Worm (Caenorhabditis elegans) whole organism, L1 larva: ENCODE measurements around the gene ZK185.2.

ENCODE experiments used
- C04F5.9 ChIP-seq: sonication (generic microtip); optimal IDR thresholded peaks from 2 replicates; lab custom pipeline; 2016; ENCODE audit warnings: missing genetic modification characterization, missing compliant biosample characterization
- C34B4.2 ChIP-seq: sonication (generic microtip); optimal IDR thresholded peaks from 2 replicates; lab custom pipeline; 2017; ENCODE audit warnings: mild to moderate bottlenecking, missing genetic modification characterization, missing compliant biosample characterization
- F16B12.6 ChIP-seq: fragments of 150-350 bp; optimal IDR thresholded peaks from 2 replicates; lab custom pipeline; 2014; ENCODE audit warnings: missing biosample characterization, missing genetic modification characterization
- Y116A8C.19 ChIP-seq: sonication (generic microtip); optimal IDR thresholded peaks from 2 replicates; lab custom pipeline; 2016; ENCODE audit warnings: missing compliant biosample characterization, missing genetic modification characterization, borderline replicate concordance
- aha-1 ChIP-seq: fragments of 150-350 bp; optimal IDR thresholded peaks from 2 replicates; lab custom pipeline; 2014; ENCODE audit warnings: missing biosample characterization, missing genetic modification characterization
- alr-1 ChIP-seq: fragments of 200-800 bp; sonication (Bioruptor generic); optimal IDR thresholded peaks from 2 replicates; lab custom pipeline; 2018; ENCODE audit warnings: borderline replicate concordance, mild to moderate bottlenecking, missing genetic modification characterization, missing compliant biosample characterization
- ama-1 ChIP-seq: fragments of 150-350 bp; optimal IDR thresholded peaks from 2 replicates; lab custom pipeline; 2014
- blmp-1 ChIP-seq: fragments of 150-350 bp; optimal IDR thresholded peaks from 2 replicates; lab custom pipeline; 2014; ENCODE audit warnings: missing biosample characterization, missing genetic modification characterization
- ceh-8 ChIP-seq: fragments of 200-800 bp; sonication (Bioruptor generic); optimal IDR thresholded peaks from 2 replicates; lab custom pipeline; 2018; ENCODE audit warnings: mild to moderate bottlenecking, missing genetic modification characterization, moderate library complexity, missing compliant biosample characterization
- ceh-88 ChIP-seq: fragments of 200-800 bp; sonication (Bioruptor generic); IDR thresholded peaks from 2 replicates; pipeline ENCODE4 v1.3.6; 2022; ENCODE audit warnings: missing genetic modification characterization, missing compliant biosample characterization
- ceh-90 ChIP-seq: sonication (generic microtip); optimal IDR thresholded peaks from 2 replicates; lab custom pipeline; 2016; ENCODE audit warnings: missing genetic modification characterization, missing compliant biosample characterization
- ces-1 ChIP-seq: fragments of 150-350 bp; optimal IDR thresholded peaks from 2 replicates; lab custom pipeline; 2014; ENCODE audit warnings: missing biosample characterization, missing genetic modification reagents, missing genetic modification characterization
- dpl-1 ChIP-seq, 3 experiments: fragments of 150-350 bp in 2 of 3; sonication (generic microtip) in 1 of 3; optimal IDR thresholded peaks; 2 replicates each; lab custom pipeline; 2014 to 2017; ENCODE audit warnings: missing biosample characterization in 3 of 3, missing genetic modification characterization in 3 of 3, missing genetic modification reagents in 3 of 3
- dsc-1 ChIP-seq: sonication (generic microtip); optimal IDR thresholded peaks from 2 replicates; lab custom pipeline; 2016; ENCODE audit warnings: mild to moderate bottlenecking, missing genetic modification characterization, missing compliant biosample characterization
- efl-1 ChIP-seq, 4 experiments: fragments of 150-350 bp; optimal IDR thresholded peaks in 3 of 4; peaks in 1 of 4; 1 replicate in 1 of 4; 2 replicates in 3 of 4; lab custom pipeline; 2014; ENCODE audit warnings: missing biosample characterization in 2 of 4, missing genetic modification characterization in 2 of 4, missing genetic modification reagents in 2 of 4
- egl-13 ChIP-seq: sonication (generic microtip); optimal IDR thresholded peaks from 2 replicates; lab custom pipeline; 2016; ENCODE audit warnings: missing genotype, missing genetic modification reagents, missing genetic modification characterization, missing compliant biosample characterization
- elt-2 ChIP-seq: sonication (generic microtip); optimal IDR thresholded peaks from 2 replicates; lab custom pipeline; 2016; ENCODE audit warnings: missing genetic modification characterization, mild to moderate bottlenecking, inconsistent platforms, missing compliant biosample characterization, missing genetic modification reagents
- elt-3 ChIP-seq, 6 experiments: fragments of 150-350 bp in 1 of 6; sonication (generic microtip); optimal IDR thresholded peaks; 2 replicates each; lab custom pipeline; 2017 to 2018; ENCODE audit warnings: missing biosample characterization in 6 of 6, missing genetic modification characterization in 6 of 6, inconsistent platforms in 1 of 6
- ets-5 ChIP-seq: fragments of 200-800 bp; sonication (Bioruptor generic); IDR thresholded peaks from 2 replicates; pipeline ENCODE4 v1.3.6; 2022; ENCODE audit warnings: missing genetic modification characterization, missing compliant biosample characterization
- fkh-4 ChIP-seq: sonication (generic microtip); optimal IDR thresholded peaks from 2 replicates; lab custom pipeline; 2016; ENCODE audit warnings: missing compliant biosample characterization, missing genetic modification characterization, borderline replicate concordance
- grh-1 ChIP-seq: fragments of 200-800 bp; sonication (Bioruptor generic); IDR thresholded peaks from 2 replicates; pipeline ENCODE4 v1.3.6; 2022; ENCODE audit warnings: missing genetic modification reagents, missing genetic modification characterization, missing compliant biosample characterization
- hlh-17 ChIP-seq: fragments of 200-800 bp; sonication (Bioruptor generic); optimal IDR thresholded peaks from 2 replicates; lab custom pipeline; 2018; ENCODE audit warnings: missing genetic modification characterization, mild to moderate bottlenecking, missing compliant biosample characterization, moderate library complexity, borderline replicate concordance
- lin-13 ChIP-seq: fragments of 150-350 bp; optimal IDR thresholded peaks from 2 replicates; lab custom pipeline; 2014; ENCODE audit warnings: missing biosample characterization, missing genetic modification reagents, missing genetic modification characterization
- lin-14 ChIP-seq: fragments of 200-800 bp; sonication (Bioruptor generic); optimal IDR thresholded peaks from 2 replicates; lab custom pipeline; 2018; ENCODE audit warnings: mild to moderate bottlenecking, missing genetic modification characterization, moderate library complexity, missing compliant biosample characterization
- lin-35 ChIP-seq, 2 experiments: fragments of 150-350 bp; optimal IDR thresholded peaks; 2 replicates each; lab custom pipeline; 2014; ENCODE audit warnings: missing biosample characterization in 2 of 2, missing genetic modification characterization in 2 of 2, missing genetic modification reagents in 2 of 2
- lir-3 ChIP-seq: sonication (generic microtip); optimal IDR thresholded peaks from 2 replicates; lab custom pipeline; 2016; ENCODE audit warnings: mild to moderate bottlenecking, missing genetic modification characterization, moderate library complexity, missing compliant biosample characterization; ENCODE audit not compliant: poor library complexity
- lsy-2 ChIP-seq, 2 experiments: fragments of 150-350 bp; optimal IDR thresholded peaks; 2 replicates each; lab custom pipeline; 2014; ENCODE audit warnings: missing biosample characterization in 2 of 2, missing genetic modification characterization in 2 of 2
- mab-9 ChIP-seq: fragments of 200-800 bp; sonication (Bioruptor generic); IDR thresholded peaks from 2 replicates; pipeline ENCODE4 v1.3.6; 2022; ENCODE audit warnings: missing genetic modification reagents, missing genetic modification characterization, missing compliant biosample characterization
- nhr-11 ChIP-seq: fragments of 150-350 bp; optimal IDR thresholded peaks from 2 replicates; lab custom pipeline; 2014; ENCODE audit warnings: missing biosample characterization, missing genetic modification characterization
- nhr-12 ChIP-seq: sonication (generic microtip); optimal IDR thresholded peaks from 2 replicates; lab custom pipeline; 2017; ENCODE audit warnings: missing biosample characterization, missing genetic modification characterization
- nhr-19 ChIP-seq: fragments of 200-800 bp; sonication (Bioruptor generic); conservative IDR thresholded peaks from 2 replicates; pipeline ENCODE4 v1.3.6; 2022; ENCODE audit warnings: missing genetic modification characterization, missing compliant biosample characterization
- nhr-20 ChIP-seq: sonication (generic microtip); optimal IDR thresholded peaks from 2 replicates; lab custom pipeline; 2016; ENCODE audit warnings: mild to moderate bottlenecking, missing genetic modification characterization, missing compliant biosample characterization
- nhr-237 ChIP-seq: fragments of 150-350 bp; optimal IDR thresholded peaks from 2 replicates; lab custom pipeline; 2014; ENCODE audit warnings: missing biosample characterization, missing genetic modification characterization
- nhr-47 ChIP-seq: sonication (generic microtip); optimal IDR thresholded peaks from 2 replicates; lab custom pipeline; 2016; ENCODE audit warnings: mild to moderate bottlenecking, missing genetic modification characterization, moderate library complexity, missing compliant biosample characterization
- nhr-76 ChIP-seq: sonication (generic microtip); optimal IDR thresholded peaks from 2 replicates; lab custom pipeline; 2017; ENCODE audit warnings: missing biosample characterization, missing genetic modification characterization
- nhr-85 ChIP-seq: sonication (generic microtip); peaks from one replicate; lab custom pipeline; 2016; ENCODE audit warnings: missing genetic modification characterization, inconsistent platforms, missing compliant biosample characterization
- pag-3 ChIP-seq: sonication (generic microtip); optimal IDR thresholded peaks from 2 replicates; lab custom pipeline; 2017; ENCODE audit warnings: missing genetic modification characterization, mild to moderate bottlenecking, missing compliant biosample characterization, antibody characterized with exemption, borderline replicate concordance; ENCODE audit not compliant: insufficient read depth
- pqm-1 ChIP-seq: sonication (generic microtip); optimal IDR thresholded peaks from 3 replicates; lab custom pipeline; 2017; ENCODE audit warnings: missing biosample characterization, missing genetic modification characterization
- skn-1 ChIP-seq: fragments of 150-350 bp; optimal IDR thresholded peaks from 2 replicates; lab custom pipeline; 2014; ENCODE audit warnings: missing biosample characterization, missing genetic modification characterization
- snu-23 ChIP-seq: sonication (generic microtip); optimal IDR thresholded peaks from 2 replicates; lab custom pipeline; 2016; ENCODE audit warnings: missing genetic modification characterization, missing compliant biosample characterization
- sup-37 ChIP-seq: fragments of 200-800 bp; sonication (Bioruptor generic); optimal IDR thresholded peaks from 2 replicates; lab custom pipeline; 2018; ENCODE audit warnings: mild to moderate bottlenecking, missing genetic modification characterization, missing compliant biosample characterization
- swsn-7 ChIP-seq: sonication (generic microtip); optimal IDR thresholded peaks from 2 replicates; lab custom pipeline; 2016; ENCODE audit warnings: missing genetic modification characterization, missing compliant biosample characterization
- tlp-1 ChIP-seq: fragments of 150-350 bp; optimal IDR thresholded peaks from 2 replicates; lab custom pipeline; 2014; ENCODE audit warnings: missing biosample characterization, missing genetic modification characterization
- unc-130 ChIP-seq: fragments of 150-350 bp; optimal IDR thresholded peaks from 2 replicates; lab custom pipeline; 2017; ENCODE audit warnings: missing biosample characterization, missing genetic modification characterization, inconsistent platforms
- unc-30 ChIP-seq: sonication (generic microtip); optimal IDR thresholded peaks from 2 replicates; lab custom pipeline; 2017; ENCODE audit warnings: missing biosample characterization, missing genetic modification characterization
- zag-1 ChIP-seq: fragments of 150-350 bp; optimal IDR thresholded peaks from 2 replicates; lab custom pipeline; 2014; ENCODE audit warnings: missing biosample characterization, missing genetic modification characterization
- zip-4 ChIP-seq: fragments of 200-800 bp; sonication (Bioruptor generic); optimal IDR thresholded peaks from 2 replicates; lab custom pipeline; 2018; ENCODE audit warnings: mild to moderate bottlenecking, missing genetic modification characterization, moderate library complexity, missing compliant biosample characterization
- ztf-4 ChIP-seq: fragments of 150-350 bp; optimal IDR thresholded peaks from 2 replicates; lab custom pipeline; 2014; ENCODE audit warnings: missing biosample characterization, missing genetic modification characterization

ZK185.2 gene

DNA sequence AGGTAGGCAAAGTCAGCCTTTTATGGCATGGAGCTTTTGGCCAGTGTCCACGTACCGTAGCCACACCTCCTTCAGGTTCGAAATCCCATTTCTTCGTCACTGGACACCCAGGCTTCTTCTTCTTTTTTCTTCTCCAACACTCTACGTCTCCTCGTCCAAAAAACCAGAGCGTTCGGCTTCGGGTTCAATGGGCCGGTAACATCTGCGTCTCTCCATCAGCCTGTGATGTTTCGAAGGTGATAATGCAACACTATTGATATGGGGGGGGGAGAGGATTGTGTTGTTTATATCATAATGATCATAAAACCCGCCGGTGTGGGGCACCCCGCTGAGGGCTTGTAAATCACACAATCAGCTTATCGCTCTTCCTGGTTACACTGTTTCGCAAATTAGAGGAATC lies 11.4 kb upstream of the ZK185.2 start, which contains the start of gene ZK180.6 (continued):
- TF ChIP-seq ama-1 (lab: Kevin White, UChicago) = no peak
- TF ChIP-seq dpl-1 (GFP tag; optimal IDR thresholded peaks at IDR 0.05; lab: Kevin White, UChicago) = no peak

DNA sequence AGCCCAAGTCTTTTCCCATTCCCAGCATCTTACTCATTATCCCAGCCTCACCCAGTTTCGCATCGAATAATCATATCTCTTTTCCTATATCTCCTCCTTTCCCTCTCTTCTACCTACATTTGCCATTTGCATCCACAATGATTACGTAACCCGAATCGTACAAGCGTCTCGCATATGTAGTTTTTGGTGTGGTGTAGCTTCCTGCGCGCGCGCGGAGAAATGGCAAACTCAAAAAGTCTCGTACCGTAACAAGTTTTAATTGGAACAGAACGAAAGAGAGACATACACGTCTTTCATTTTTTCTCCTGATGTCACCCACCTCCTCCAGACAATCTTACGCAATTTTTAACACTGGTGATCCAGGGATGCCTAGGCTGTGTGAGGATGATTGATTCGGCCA lies 10.3 kb upstream of the ZK185.2 start:
- TF ChIP-seq blmp-1 (tag; lab: Kevin White, UChicago) = peak; percentile 59
- no peak for TF ChIP-seq nhr-85 (tag; lab: Kevin White, UChicago)

DNA sequence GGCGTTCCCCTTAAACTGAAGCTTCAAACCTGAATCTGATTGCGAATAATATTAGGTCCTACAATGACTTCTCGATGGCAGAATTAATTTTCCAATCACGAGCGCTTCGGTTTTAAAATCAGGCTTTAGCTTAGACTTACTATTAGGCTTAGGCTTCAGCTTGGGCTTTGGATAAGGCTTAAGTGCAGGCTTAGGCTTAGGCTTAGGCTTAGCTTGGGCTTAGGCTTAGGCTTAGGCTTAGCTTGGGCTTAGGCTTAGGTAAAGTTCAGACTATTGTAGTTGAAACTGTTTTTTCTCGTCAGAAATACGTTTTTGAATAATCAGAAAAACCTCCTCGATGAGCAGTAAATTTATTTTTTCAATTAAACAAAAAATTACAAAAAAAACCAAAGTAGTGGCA lies 9.6 kb upstream of the ZK185.2 start:
- TF ChIP-seq lin-13 (GFP tag; lab: Kevin White, UChicago) (no peak), zip-4 (no peak), fkh-4 (tag; lab: Kevin White, UChicago) (no peak), ceh-90 (no peak), lin-14 (GFP tag; lab: Kevin White, UChicago) (no peak), elt-3 (tag; optimal IDR thresholded peaks at IDR 0.05; lab: Kevin White, UChicago) (no peak), ztf-4 (no peak), pag-3 (no peak), egl-13 (no peak), nhr-19 (GFP tag; lab: Robert Waterston, UW) (no peak), lsy-2 (tag; optimal IDR thresholded peaks at IDR 0.05; lab: Kevin White, UChicago) (no peak), skn-1 (tag; lab: Kevin White, UChicago) (no peak), lir-3 (tag; lab: Kevin White, UChicago) (no peak), zag-1 (tag; lab: Kevin White, UChicago) (no peak), mab-9 (no peak)

DNA sequence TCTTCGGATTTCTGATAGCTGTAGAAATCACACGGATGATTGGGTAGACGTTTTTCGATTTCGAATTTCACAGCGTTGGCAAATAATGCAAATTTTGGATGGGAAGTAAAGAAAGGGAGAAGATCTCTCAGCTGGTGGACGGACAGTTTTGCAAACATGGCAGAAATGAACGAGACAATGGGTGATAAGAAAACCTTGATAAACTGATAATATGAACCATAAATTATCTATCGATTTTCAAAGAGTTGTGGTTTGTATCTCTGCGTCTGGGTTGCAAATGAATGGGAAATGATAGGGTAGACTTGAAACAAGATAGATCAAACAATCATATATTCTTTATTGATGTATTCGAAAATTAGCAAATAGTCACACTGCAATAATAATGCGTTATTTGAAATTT lies 6.2 kb upstream of the ZK185.2 start, which contains the start of gene ZK185.3:
Gene ZK185.3 (minus strand): TSS at position 263 of the 400 bp plus-strand sequence.
- TF ChIP-seq zip-4 (no peak), Y116A8C.19 (tag; lab: Kevin White, UChicago) (no peak), efl-1 (optimal IDR thresholded peaks at IDR 0.05; lab: Kevin White, UChicago) (no peak), efl-1 (GFP tag; optimal IDR thresholded peaks at IDR 0.05 in 1 of 2; lab: Kevin White, UChicago) (peak in 1 of 2 experiments; percentile 83), F16B12.6 (tag; lab: Kevin White, UChicago) (no peak), pqm-1 (tag; lab: Kevin White, UChicago) (peak; percentile 97), elt-2 (tag; lab: Kevin White, UChicago) (peak; percentile 77), grh-1 (GFP tag; lab: Robert Waterston, UW) (no peak), nhr-12 (tag; lab: Kevin White, UChicago) (no peak), aha-1 (tag; lab: Kevin White, UChicago) (no peak), ets-5 (GFP tag; lab: Robert Waterston, UW) (no peak), nhr-11 (tag; lab: Kevin White, UChicago) (no peak), dsc-1 (tag; lab: Kevin White, UChicago) (no peak), C34B4.2 (tag; lab: Kevin White, UChicago) (no peak), elt-3 (tag; optimal IDR thresholded peaks at IDR 0.05; lab: Kevin White, UChicago) (peak in 4 of 6 experiments; percentile 7 to 58 (median 46)), lin-14 (GFP tag; lab: Kevin White, UChicago) (no peak), lin-35 (GFP tag; optimal IDR thresholded peaks at IDR 0.05; lab: Kevin White, UChicago) (no peak), sup-37 (GFP tag; lab: Kevin White, UChicago) (no peak), unc-130 (tag; lab: Kevin White, UChicago) (no peak), C04F5.9 (tag; lab: Kevin White, UChicago) (no peak), tlp-1 (peak; percentile 57), nhr-47 (tag; lab: Kevin White, UChicago) (no peak), mab-9 (no peak), nhr-76 (tag; lab: Kevin White, UChicago) (no peak), nhr-20 (tag; lab: Kevin White, UChicago) (no peak), alr-1 (tag; lab: Kevin White, UChicago) (no peak), ceh-88 (no peak), ces-1 (GFP tag; lab: Kevin White, UChicago) (no peak), nhr-85 (tag; lab: Kevin White, UChicago) (no peak), snu-23 (no peak), nhr-237 (tag; lab: Kevin White, UChicago) (no peak), ceh-8 (GFP tag; lab: Kevin White, UChicago) (no peak), unc-30 (tag; lab: Kevin White, UChicago) (no peak), swsn-7 (tag; lab: Kevin White, UChicago) (no peak), hlh-17 (no peak)
